Fruit fly (Drosophila melanogaster) whole organism, adult: ENCODE data around the gene tmod.

ENCODE experiments used
- CG11617 ChIP-seq: fragments of 200-800 bp; sonication (Bioruptor generic); optimal IDR thresholded peaks from 2 replicates; lab custom pipeline; 2017; ENCODE audit warnings: mild to moderate bottlenecking, missing biosample characterization, missing genetic modification reagents, missing genetic modification characterization
- CG1620 ChIP-seq: fragments of 200-800 bp; sonication (Bioruptor generic); optimal IDR thresholded peaks from 2 replicates; lab custom pipeline; 2016; ENCODE audit warnings: missing biosample characterization, missing genetic modification characterization
- Hr96 ChIP-seq: fragments of 200-800 bp; sonication (Bioruptor generic); optimal IDR thresholded peaks from 2 replicates; lab custom pipeline; 2016; ENCODE audit warnings: missing biosample characterization, missing genetic modification characterization

- no peak for TF ChIP-seq CG11617 (GFP tag; lab: Kevin White, UChicago)
- TF ChIP-seq Hr96 (GFP tag; lab: Kevin White, UChicago) = no peak
- no peak for TF ChIP-seq CG1620 (GFP tag; lab: Kevin White, UChicago)
Observed at dm6 chr3R:30550044-30550443, 17.6 kb downstream of the tmod start.
